Fruit fly (Drosophila melanogaster): ENCODE results near the gene Rabex-5.

dm6 chr3L:1264998-1265397 is 30.7 kb upstream of the Rabex-5 start:
- TF ChIP-seq CTCF (optimal IDR thresholded peaks at IDR 0.05) (no peak), CG8478 (optimal IDR thresholded peaks at IDR 0.05) (no peak)
